Fruit fly (Drosophila melanogaster) whole organism, embryonic: ENCODE measurements around the gene Polr3H.

Source experiments
- CG11695 ChIP-seq: fragments of 200-800 bp; sonication (Bioruptor generic); IDR thresholded peaks from 3 replicates; pipeline ENCODE4 v1.3.6; 2022; ENCODE audit warnings: missing biosample characterization, missing genetic modification characterization
- CG12236 ChIP-seq: fragments of 200-800 bp; sonication (Bioruptor generic); optimal IDR thresholded peaks from 2 replicates; lab custom pipeline; 2016; ENCODE audit warnings: missing biosample characterization, missing genetic modification characterization
- CG1233 ChIP-seq: fragments of 200-800 bp; sonication (Bioruptor generic); optimal IDR thresholded peaks from 4 replicates; lab custom pipeline; 2018; ENCODE audit warnings: missing biosample characterization, mild to moderate bottlenecking, missing genetic modification characterization
- CG13424 ChIP-seq: fragments of 200-800 bp; sonication (Bioruptor generic); optimal IDR thresholded peaks from 2 replicates; lab custom pipeline; 2019; ENCODE audit warnings: missing biosample characterization, mild to moderate bottlenecking, missing genetic modification characterization, moderate library complexity
- CG13624 ChIP-seq: fragments of 200-800 bp; sonication (Bioruptor generic); optimal IDR thresholded peaks from 2 replicates; lab custom pipeline; 2016; ENCODE audit warnings: missing biosample characterization, missing genetic modification characterization
- CG13775 ChIP-seq: fragments of 200-800 bp; sonication (Bioruptor generic); optimal IDR thresholded peaks from 3 replicates; lab custom pipeline; 2017; ENCODE audit warnings: missing biosample characterization, mild to moderate bottlenecking, missing genetic modification characterization
- CG14014 ChIP-seq: fragments of 200-800 bp; sonication (Bioruptor generic); IDR thresholded peaks from 2 replicates; pipeline ENCODE4 v1.3.6; 2022; ENCODE audit warnings: missing biosample characterization, missing genetic modification characterization
- CG14050 ChIP-seq: fragments of 200-800 bp; sonication (Bioruptor generic); IDR thresholded peaks from 3 replicates; pipeline ENCODE4 v1.3.6; 2022; ENCODE audit warnings: missing biosample characterization, missing genetic modification characterization
- CG16863 ChIP-seq: fragments of 200-800 bp; sonication (Bioruptor generic); optimal IDR thresholded peaks from 3 replicates; lab custom pipeline; 2016; ENCODE audit warnings: missing biosample characterization, missing genetic modification characterization
- CG17385 ChIP-seq: fragments of 200-800 bp; sonication (Bioruptor generic); optimal IDR thresholded peaks from 3 replicates; lab custom pipeline; 2018; ENCODE audit warnings: missing biosample characterization, mild to moderate bottlenecking, missing genetic modification characterization
- CG2116 ChIP-seq: fragments of 200-800 bp; sonication (Bioruptor generic); optimal IDR thresholded peaks from 3 replicates; lab custom pipeline; 2018; ENCODE audit warnings: missing biosample characterization, mild to moderate bottlenecking, missing genetic modification characterization
- CG2120 ChIP-seq: fragments of 200-800 bp; sonication (Bioruptor generic); optimal IDR thresholded peaks from 3 replicates; lab custom pipeline; 2016; ENCODE audit warnings: missing biosample characterization, missing genetic modification characterization
- CG30020 ChIP-seq: fragments of 200-800 bp; optimal IDR thresholded peaks from 2 replicates; lab custom pipeline; 2019; ENCODE audit warnings: missing biosample characterization, mild to moderate bottlenecking, missing genetic modification characterization, moderate library complexity
- CG34422 ChIP-seq: fragments of 200-800 bp; sonication (Bioruptor generic); IDR thresholded peaks from 3 replicates; pipeline ENCODE4 v1.3.6; 2022; ENCODE audit warnings: missing biosample characterization, missing genetic modification characterization
- CG3726 ChIP-seq: fragments of 200-800 bp; sonication (Bioruptor generic); IDR thresholded peaks from 3 replicates; pipeline ENCODE4, ENCODE4 v1.3.6; 2022; ENCODE audit warnings: missing biosample characterization, missing genetic modification characterization
- CG42726 ChIP-seq: fragments of 200-800 bp; sonication (Bioruptor generic); IDR thresholded peaks from 2 replicates; pipeline ENCODE4 v1.3.6; 2022; ENCODE audit warnings: missing biosample characterization, missing genetic modification characterization; ENCODE audit not compliant: partially characterized antibody
- CG9437 ChIP-seq: fragments of 200-800 bp; sonication (Bioruptor generic); optimal IDR thresholded peaks from 2 replicates; lab custom pipeline; 2018; ENCODE audit warnings: missing biosample characterization, mild to moderate bottlenecking, missing genetic modification characterization
- CG9932 ChIP-seq: fragments of 200-800 bp; sonication (Bioruptor generic); IDR thresholded peaks from 2 replicates; pipeline ENCODE4 v1.3.6; 2022; ENCODE audit warnings: missing biosample characterization, missing genetic modification characterization
- CkIIα-i1 ChIP-seq: fragments of 200-800 bp; sonication (Bioruptor generic); IDR thresholded peaks from 2 replicates; pipeline ENCODE4 v1.3.6; 2022; ENCODE audit warnings: missing biosample characterization, missing genetic modification characterization
- Eip74EF ChIP-seq, 2 experiments: fragments of 200-800 bp in 1 of 2; fragments of >200 bp in 1 of 2; sonication (Bioruptor generic) in 1 of 2; optimal IDR thresholded peaks; 2 replicates each; lab custom pipeline; 2017 to 2019; ENCODE audit warnings: missing biosample characterization in 2 of 2, missing genetic modification characterization in 2 of 2, mild to moderate bottlenecking in 1 of 2, moderate library complexity in 1 of 2
- Elba2 ChIP-seq: fragments of 200-800 bp; sonication (Bioruptor generic); optimal IDR thresholded peaks from 3 replicates; lab custom pipeline; 2016; ENCODE audit warnings: missing biosample characterization, missing genetic modification characterization
- Hmr ChIP-seq: fragments of 200-800 bp; sonication (Bioruptor generic); optimal IDR thresholded peaks from 3 replicates; lab custom pipeline; 2017; ENCODE audit warnings: mild to moderate bottlenecking, missing biosample characterization, missing genetic modification reagents, missing genetic modification characterization
- Max ChIP-seq: fragments of 200-800 bp; sonication (Bioruptor generic); optimal IDR thresholded peaks from 2 replicates; lab custom pipeline; 2016; ENCODE audit warnings: missing biosample characterization, mild to moderate bottlenecking, missing genetic modification characterization
- Pdp1 ChIP-seq, 2 experiments: fragments of 200-800 bp; sonication (Bioruptor generic); optimal IDR thresholded peaks; 3 replicates each; lab custom pipeline; 2016; ENCODE audit warnings: missing biosample characterization in 2 of 2, missing genetic modification characterization in 2 of 2, mild to moderate bottlenecking in 1 of 2, moderate library complexity in 1 of 2
- Sry-β ChIP-seq: fragments of 200-800 bp; sonication (Bioruptor generic); optimal IDR thresholded peaks from 2 replicates; lab custom pipeline; 2018; ENCODE audit warnings: missing biosample characterization, mild to moderate bottlenecking, missing genetic modification characterization, moderate library complexity
- Trl ChIP-seq, 3 experiments: fragments of >200 bp in 2 of 3; fragments of 200-800 bp in 1 of 3; sonication (Bioruptor generic) in 1 of 3; optimal IDR thresholded peaks; 2 replicates in 1 of 3; 3 replicates in 2 of 3; lab custom pipeline; 2016 to 2017; ENCODE audit warnings: missing biosample characterization in 1 of 3, missing genetic modification characterization in 1 of 3
- Vsx1 ChIP-seq: fragments of 200-800 bp; sonication (Bioruptor generic); optimal IDR thresholded peaks from 2 replicates; lab custom pipeline; 2017; ENCODE audit warnings: missing biosample characterization, mild to moderate bottlenecking, missing genetic modification characterization, missing genetic modification reagents
- abd-A ChIP-seq: fragments of 200-800 bp; sonication (Bioruptor generic); optimal IDR thresholded peaks from 3 replicates; lab custom pipeline; 2019; ENCODE audit warnings: missing biosample characterization, mild to moderate bottlenecking, missing genetic modification characterization, moderate library complexity
- bab2 ChIP-seq: fragments of 200-800 bp; sonication (Bioruptor generic); optimal IDR thresholded peaks from 2 replicates; lab custom pipeline; 2016; ENCODE audit warnings: missing biosample characterization, missing genetic modification characterization
- en ChIP-seq: fragments of 200-800 bp; sonication (Bioruptor generic); optimal IDR thresholded peaks from 2 replicates; lab custom pipeline; 2016; ENCODE audit warnings: missing biosample characterization, missing genetic modification characterization
- gfzf ChIP-seq: fragments of 200-800 bp; sonication (Bioruptor generic); optimal IDR thresholded peaks from 2 replicates; lab custom pipeline; 2016; ENCODE audit warnings: missing biosample characterization, mild to moderate bottlenecking, missing genetic modification characterization, moderate library complexity
- grau ChIP-seq: fragments of 200-800 bp; optimal IDR thresholded peaks from 3 replicates; lab custom pipeline; 2019; ENCODE audit warnings: missing biosample characterization, mild to moderate bottlenecking, missing genetic modification characterization, moderate library complexity
- grn ChIP-seq: fragments of 200-800 bp; sonication (Bioruptor generic); optimal IDR thresholded peaks from 3 replicates; lab custom pipeline; 2017; ENCODE audit warnings: missing biosample characterization, missing genetic modification characterization
- gsb-n ChIP-seq: fragments of 200-800 bp; sonication (Bioruptor generic); optimal IDR thresholded peaks from 3 replicates; lab custom pipeline; 2018; ENCODE audit warnings: missing biosample characterization, mild to moderate bottlenecking, missing genetic modification characterization
- gt ChIP-seq: fragments of 200-800 bp; sonication (Bioruptor generic); IDR thresholded peaks from 2 replicates; pipeline ENCODE4 v1.3.6; 2022; ENCODE audit warnings: missing biosample characterization, missing genetic modification characterization
- ham ChIP-seq: fragments of 200-800 bp; sonication (Bioruptor generic); IDR thresholded peaks from 2 replicates; pipeline ENCODE4 v1.3.6; 2022; ENCODE audit warnings: missing biosample characterization, missing genetic modification characterization
- hth ChIP-seq: fragments of >200 bp; optimal IDR thresholded peaks from 2 replicates; lab custom pipeline; 2017; ENCODE audit warnings: inconsistent platforms
- nerfin-1 ChIP-seq: fragments of 200-800 bp; sonication (Bioruptor generic); optimal IDR thresholded peaks from 3 replicates; lab custom pipeline; 2019; ENCODE audit warnings: missing biosample characterization, mild to moderate bottlenecking, missing genetic modification characterization, moderate library complexity
- pita ChIP-seq: fragments of 200-800 bp; sonication (Bioruptor generic); optimal IDR thresholded peaks from 2 replicates; lab custom pipeline; 2017; ENCODE audit warnings: missing biosample characterization, mild to moderate bottlenecking, missing genetic modification characterization
- psq ChIP-seq: fragments of 200-800 bp; sonication (Bioruptor generic); optimal IDR thresholded peaks from 2 replicates; lab custom pipeline; 2017; ENCODE audit warnings: missing biosample characterization, missing genetic modification characterization
- rib ChIP-seq: fragments of 200-800 bp; sonication (Bioruptor generic); IDR thresholded peaks from 2 replicates; pipeline ENCODE4 v1.3.6; 2022; ENCODE audit warnings: missing biosample characterization, missing genetic modification characterization
- shn ChIP-seq: fragments of 200-800 bp; sonication (Bioruptor generic); optimal IDR thresholded peaks from 3 replicates; lab custom pipeline; 2016; ENCODE audit warnings: missing biosample characterization, missing genetic modification characterization
- sna ChIP-seq: fragments of 200-800 bp; sonication (Bioruptor generic); IDR thresholded peaks from 2 replicates; pipeline ENCODE4 v1.3.6; 2022; ENCODE audit warnings: missing biosample characterization, missing genetic modification characterization; ENCODE audit not compliant: partially characterized antibody
- sr ChIP-seq: fragments of 200-800 bp; sonication (Bioruptor generic); IDR thresholded peaks from 3 replicates; pipeline ENCODE4 v1.3.6; 2022; ENCODE audit warnings: missing biosample characterization, missing genetic modification characterization
- ssp ChIP-seq: fragments of 200-800 bp; sonication (Bioruptor generic); IDR thresholded peaks from 2 replicates; pipeline ENCODE4 v1.3.6; 2022; ENCODE audit warnings: missing biosample characterization, missing genetic modification characterization
- tap ChIP-seq: fragments of 200-800 bp; optimal IDR thresholded peaks from 3 replicates; lab custom pipeline; 2019; ENCODE audit warnings: missing biosample characterization, mild to moderate bottlenecking, missing genetic modification characterization, moderate library complexity
- wor ChIP-seq: fragments of 200-800 bp; sonication (Bioruptor generic); IDR thresholded peaks from 2 replicates; pipeline ENCODE4 v1.3.6; 2022; ENCODE audit warnings: missing biosample characterization, missing genetic modification characterization

The Polr3H gene

DNA sequence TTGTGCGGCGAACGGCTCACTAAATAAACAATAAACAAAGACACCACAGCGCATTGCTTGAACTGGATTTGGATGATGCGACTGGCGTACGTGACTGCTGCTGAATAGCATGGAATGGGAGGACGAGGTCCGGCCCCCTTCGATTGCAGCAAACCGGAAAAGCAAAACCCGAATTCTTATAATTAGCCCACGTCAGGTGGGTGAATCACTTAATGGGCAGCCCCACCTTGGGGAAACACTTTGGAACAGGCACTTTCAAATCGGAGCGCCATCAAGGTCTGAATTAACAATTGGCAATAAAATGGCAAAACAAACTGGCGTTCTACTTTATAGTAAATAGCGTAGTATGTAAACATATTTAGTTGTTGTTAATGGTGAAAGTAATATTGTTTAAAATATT is 47.3 kb downstream of the Polr3H start:
- TF ChIP-seq rib (GFP tag; lab: Robert Waterston, UW) (peak; percentile 48; the same call in 1 of the 2 replicates), grau (no peak), Eip74EF (GFP tag; optimal IDR thresholded peaks at IDR 0.05; lab: Kevin White, UChicago) (peak in 1 of 2 experiments; percentile 94), bab2 (no peak)

DNA sequence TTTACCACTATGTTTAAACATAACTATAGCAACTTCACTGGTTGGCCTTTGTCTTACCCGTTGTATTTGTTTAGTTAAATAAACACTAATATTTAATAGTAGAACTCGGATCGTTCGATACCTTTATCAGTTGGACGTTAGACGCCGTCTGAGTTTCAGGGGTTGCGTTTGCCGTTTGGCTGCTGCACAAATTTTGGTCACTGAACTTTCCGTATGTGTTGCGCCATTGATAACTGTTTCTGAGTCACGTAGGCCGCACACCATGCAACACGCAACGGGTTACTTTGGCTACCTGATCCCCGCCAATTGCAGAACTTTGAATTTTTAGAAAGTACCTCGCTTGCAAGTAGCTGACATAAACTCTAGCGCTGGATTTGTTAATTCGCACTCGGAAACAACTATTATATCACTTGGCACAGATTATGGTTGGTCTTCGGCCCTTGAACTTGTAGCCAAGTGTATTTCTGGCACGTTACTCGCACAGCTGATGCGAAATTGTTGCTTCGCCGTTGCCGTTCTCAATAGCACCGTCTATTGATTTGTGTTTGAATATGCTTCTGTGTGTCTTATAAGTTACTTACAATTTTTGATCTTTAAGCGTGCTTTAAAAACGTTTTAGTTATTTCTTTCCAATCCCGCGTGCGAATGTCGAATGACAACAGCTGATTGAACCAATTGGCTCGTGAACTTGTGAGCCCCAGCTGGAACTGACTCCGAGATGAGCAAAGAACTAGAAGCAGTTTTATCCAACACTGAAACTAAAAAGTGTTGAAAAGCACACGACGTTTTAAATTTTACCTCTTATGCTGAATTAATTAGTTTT is 47.9 kb downstream of the Polr3H start, which contains the start of gene Dph1:
Gene Dph1, minus strand, starts transcription at position 670 of the 823 bp plus-strand sequence.
- TF ChIP-seq CG14014 (GFP tag; lab: Robert Waterston, UW), result peak; percentile 79
- peak; percentile 55; the same call in 1 of the 2 replicates for TF ChIP-seq ssp
- peak; percentile 8 for TF ChIP-seq gfzf
- TF ChIP-seq CG13624 (GFP tag; lab: Kevin White, UChicago), result peak; percentile 85
- TF ChIP-seq abd-A (tag; lab: Kevin White, UChicago), result peak; percentile 30
- TF ChIP-seq hth (lab: Kevin White, UChicago), result no peak
- peak; percentile 76 for TF ChIP-seq CG17385
- peak; percentile 45 for TF ChIP-seq sna (GFP tag; lab: Robert Waterston, UW)
- peak; percentile 71 for TF ChIP-seq gsb-n (tag; lab: Kevin White, UChicago)
- no peak for TF ChIP-seq Trl (optimal IDR thresholded peaks at IDR 0.05; lab: Kevin White, UChicago)
- TF ChIP-seq Trl (GFP tag; optimal IDR thresholded peaks at IDR 0.05; lab: Kevin White, UChicago), result peak; percentile 78
- no peak for TF ChIP-seq CG42726 (GFP tag; lab: Robert Waterston, UW)
- TF ChIP-seq nerfin-1 (tag; lab: Kevin White, UChicago), result peak; percentile 71
- peak; percentile 46 for TF ChIP-seq Max
- no peak; the same call in 1 of the 2 replicates for TF ChIP-seq wor (GFP tag; lab: Robert Waterston, UW)
- peak; percentile 89 for TF ChIP-seq CG11695 (GFP tag; lab: Robert Waterston, UW)
- TF ChIP-seq CG1233 (GFP tag; lab: Kevin White, UChicago), result peak; percentile 85
- peak; percentile 22 for TF ChIP-seq CG30020 (tag; lab: Kevin White, UChicago)
- peak; percentile 40 for TF ChIP-seq en (GFP tag; lab: Kevin White, UChicago)
- peak; percentile 12 for TF ChIP-seq grn (GFP tag; lab: Kevin White, UChicago)
- TF ChIP-seq Vsx1, result peak; percentile 73
- TF ChIP-seq sr (GFP tag; lab: Robert Waterston, UW), result no peak; the same call in 1 of the 3 replicates
- TF ChIP-seq gt (GFP tag; lab: Robert Waterston, UW), result peak; percentile 74
- peak; percentile 68 for TF ChIP-seq CG12236 (GFP tag; lab: Kevin White, UChicago)
- TF ChIP-seq CG2120 (GFP tag; lab: Kevin White, UChicago), result peak; percentile 85
- TF ChIP-seq CG16863 (GFP tag; lab: Kevin White, UChicago), result peak; percentile 71
- peak; percentile 93 for TF ChIP-seq CG34422 (GFP tag; lab: Robert Waterston, UW)
- TF ChIP-seq CG13424, result peak; percentile 80
- peak; percentile 78 for TF ChIP-seq CG13775 (GFP tag; lab: Kevin White, UChicago)
- TF ChIP-seq psq (GFP tag; lab: Kevin White, UChicago), result no peak
- peak; percentile 82 for TF ChIP-seq tap (tag; lab: Kevin White, UChicago)
- peak; percentile 8; the same call in 1 of the 2 replicates for TF ChIP-seq CG9932
- TF ChIP-seq Pdp1 (GFP tag; optimal IDR thresholded peaks at IDR 0.05; lab: Kevin White, UChicago), result peak; percentile 75 to 96
- TF ChIP-seq Sry-β (GFP tag; lab: Kevin White, UChicago), result peak; percentile 36
- no peak for TF ChIP-seq pita (GFP tag; lab: Kevin White, UChicago)
- TF ChIP-seq ham, result peak; percentile 42; the same call in 1 of the 2 replicates
- 0 out of 3 replicates have a peak, but pooled peaks have one; percentile 81 for TF ChIP-seq CG3726 (GFP tag; lab: Robert Waterston, UW)
- peak; percentile 49 for TF ChIP-seq CG2116 (GFP tag; lab: Kevin White, UChicago)
- peak; percentile 81 for TF ChIP-seq CG9437 (GFP tag; lab: Kevin White, UChicago)
- TF ChIP-seq Hmr (GFP tag; lab: Kevin White, UChicago), result peak; percentile 84
- TF ChIP-seq Elba2 (GFP tag; lab: Kevin White, UChicago), result peak; percentile 92
- TF ChIP-seq shn (GFP tag; lab: Kevin White, UChicago), result peak; percentile 89
- no peak for TF ChIP-seq CkIIα-i1 (GFP tag; lab: Robert Waterston, UW)
- TF ChIP-seq CG14050, result peak; percentile 82
